Fruit fly (Drosophila melanogaster): ENCODE data around the gene Reph.

The Reph gene

dm6 chr2L:3771109-3772067 lies 32.0 kb upstream of the Reph start, which contains the start of gene bowl:
TSS of gene bowl (plus strand) at chr2L:3771700.
- peak; percentile 92 for TF ChIP-seq CG34367 (tag; optimal IDR thresholded peaks at IDR 0.05)
- TF ChIP-seq CG13204 (GFP tag; optimal IDR thresholded peaks at IDR 0.05) = peak; percentile 94
- peak; percentile 97 for TF ChIP-seq CG9948 (tag; optimal IDR thresholded peaks at IDR 0.05)
- peak; percentile 98 for TF ChIP-seq CG4496 (GFP tag; IDR thresholded peaks at IDR 0.05)
- TF ChIP-seq CG10348 (GFP tag; IDR thresholded peaks at IDR 0.05) = peak; percentile 88
- peak; percentile 94 for TF ChIP-seq Pif1B (GFP tag; optimal IDR thresholded peaks at IDR 0.05)
- peak; percentile 96 for TF ChIP-seq CG8159 (tag; optimal IDR thresholded peaks at IDR 0.05)
- TF ChIP-seq gl (tag; optimal IDR thresholded peaks at IDR 0.05) = peak; percentile 88
- TF ChIP-seq CG17806 (tag; optimal IDR thresholded peaks at IDR 0.05) = peak; percentile 94
- TF ChIP-seq CG15710 (tag; optimal IDR thresholded peaks at IDR 0.05) = peak; percentile 99
- TF ChIP-seq CG12605 (GFP tag; IDR thresholded peaks at IDR 0.05) = peak; percentile 98
- TF ChIP-seq CG14655 (GFP tag; optimal IDR thresholded peaks at IDR 0.05) = peak; percentile 96
- peak; percentile 95 for TF ChIP-seq CG8301 (tag; optimal IDR thresholded peaks at IDR 0.05)
- TF ChIP-seq EcR (GFP tag; optimal IDR thresholded peaks at IDR 0.05) = peak; percentile 73
- peak; percentile 98 for TF ChIP-seq Ets98B (GFP tag; IDR thresholded peaks at IDR 0.05)
- TF ChIP-seq CG32121 (GFP tag; IDR thresholded peaks at IDR 0.05) = peak; percentile 98
- peak; percentile 96 for TF ChIP-seq rn (GFP tag; IDR thresholded peaks at IDR 0.05)
- peak; percentile 88 for TF ChIP-seq fd96Ca (GFP tag; IDR thresholded peaks at IDR 0.05)
- TF ChIP-seq Snoo (tag; optimal IDR thresholded peaks at IDR 0.05) = peak; percentile 95
- peak; percentile 93 for TF ChIP-seq D1 (tag; optimal IDR thresholded peaks at IDR 0.05)
- peak; percentile 96 for TF ChIP-seq Pif1A (GFP tag; optimal IDR thresholded peaks at IDR 0.05)

dm6 chr2L:3772068-3772428 lies 31.3 kb upstream of the Reph start:
- TF ChIP-seq rn (GFP tag; IDR thresholded peaks at IDR 0.05) (no peak), CG9948 (tag; optimal IDR thresholded peaks at IDR 0.05) (no peak), D1 (tag; optimal IDR thresholded peaks at IDR 0.05) (no peak), CG13204 (GFP tag; optimal IDR thresholded peaks at IDR 0.05) (no peak), fd96Ca (GFP tag; IDR thresholded peaks at IDR 0.05) (0 out of 3 replicates have a peak, but pooled peaks have one; percentile 12), CG15710 (tag; optimal IDR thresholded peaks at IDR 0.05) (no peak), Ets98B (GFP tag; IDR thresholded peaks at IDR 0.05) (no peak), CG17806 (tag; optimal IDR thresholded peaks at IDR 0.05) (no peak), CG8301 (tag; optimal IDR thresholded peaks at IDR 0.05) (no peak), gl (tag; optimal IDR thresholded peaks at IDR 0.05) (no peak), CG4496 (GFP tag; IDR thresholded peaks at IDR 0.05) (peak; percentile 21; the same call in 1 of the 3 replicates), CG32121 (GFP tag; IDR thresholded peaks at IDR 0.05) (no peak), Snoo (tag; optimal IDR thresholded peaks at IDR 0.05) (no peak)

DNA sequence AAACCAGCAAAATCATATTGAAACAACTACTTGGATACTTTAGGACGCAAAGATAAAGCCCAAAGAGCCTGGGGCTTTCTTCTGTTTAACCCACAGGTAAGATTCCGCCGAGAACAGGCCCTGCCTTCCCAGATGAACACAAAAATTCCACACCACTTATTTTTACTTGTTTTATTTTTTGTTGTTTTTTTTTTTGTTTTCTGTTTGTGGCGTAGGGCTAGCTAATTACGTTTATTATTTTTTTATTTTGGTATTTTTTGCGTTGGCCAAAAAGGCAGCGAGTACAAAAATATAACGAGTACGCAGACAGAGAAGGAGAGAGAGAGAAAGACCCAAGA lies 30.8 kb upstream of the Reph start:
- TF ChIP-seq Pif1A (GFP tag; optimal IDR thresholded peaks at IDR 0.05) = peak; percentile 9
- TF ChIP-seq CG10348 (GFP tag; IDR thresholded peaks at IDR 0.05) = no peak
- 0 out of 2 replicates have a peak, but pooled peaks have one; percentile 13 for TF ChIP-seq CG12605 (GFP tag; IDR thresholded peaks at IDR 0.05)

DNA sequence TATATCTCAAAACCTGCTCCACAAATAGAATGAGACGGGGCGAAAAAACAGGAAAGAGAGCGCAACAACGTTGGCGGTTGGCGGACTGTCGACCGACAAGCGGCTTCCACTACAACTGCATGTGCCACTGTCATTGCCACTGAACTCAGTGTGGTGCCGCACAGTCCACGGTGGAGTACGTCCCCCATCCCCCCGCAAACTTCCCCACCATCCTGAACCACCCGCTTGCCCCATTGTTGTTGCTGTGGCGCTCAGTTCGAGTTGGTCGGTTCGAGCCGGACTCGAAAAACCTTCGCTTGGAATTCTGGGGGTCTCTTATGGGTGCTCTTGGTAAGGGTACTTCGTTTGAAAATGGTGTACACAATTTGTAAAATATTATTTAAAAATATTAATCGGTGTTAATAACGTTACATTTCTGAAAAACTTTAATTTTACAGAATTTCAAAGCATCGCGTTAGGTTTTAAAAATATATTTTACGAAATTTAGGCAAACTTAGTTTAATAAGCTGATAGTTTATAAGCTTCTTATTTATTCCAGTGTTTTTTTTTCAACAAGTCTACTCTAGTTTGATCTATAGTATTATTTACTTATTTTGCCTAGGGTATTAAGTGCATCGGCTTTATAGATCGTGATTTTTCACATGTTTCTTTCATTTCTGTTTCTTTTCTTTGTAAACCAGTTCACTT lies 30.3 kb upstream of the Reph start:
- TF ChIP-seq CG4496 (GFP tag; IDR thresholded peaks at IDR 0.05) = peak; percentile 20; the same call in 1 of the 3 replicates
- peak; percentile 43 for TF ChIP-seq Ets98B (GFP tag; IDR thresholded peaks at IDR 0.05)
- TF ChIP-seq CG13204 (GFP tag; optimal IDR thresholded peaks at IDR 0.05) = peak; percentile 90
- TF ChIP-seq Pif1A (GFP tag; optimal IDR thresholded peaks at IDR 0.05) = peak; percentile 53
- TF ChIP-seq CG10348 (GFP tag; IDR thresholded peaks at IDR 0.05) = no peak
- no peak; the same call in 1 of the 2 replicates for TF ChIP-seq rn (GFP tag; IDR thresholded peaks at IDR 0.05)
- peak; percentile 73 for TF ChIP-seq fd96Ca (GFP tag; IDR thresholded peaks at IDR 0.05)
- peak; percentile 69 for TF ChIP-seq CG8301 (tag; optimal IDR thresholded peaks at IDR 0.05)
- TF ChIP-seq CG15710 (tag; optimal IDR thresholded peaks at IDR 0.05) = peak; percentile 76
- TF ChIP-seq CG14655 (GFP tag; optimal IDR thresholded peaks at IDR 0.05) = peak; percentile 82
- TF ChIP-seq CG17806 (tag; optimal IDR thresholded peaks at IDR 0.05) = peak; percentile 67
- 0 out of 2 replicates have a peak, but pooled peaks have one; percentile 8 for TF ChIP-seq CG12605 (GFP tag; IDR thresholded peaks at IDR 0.05)
- peak; percentile 70 for TF ChIP-seq CG9948 (tag; optimal IDR thresholded peaks at IDR 0.05)
- peak; percentile 69 for TF ChIP-seq D1 (tag; optimal IDR thresholded peaks at IDR 0.05)
- peak; percentile 61 for TF ChIP-seq CG34367 (tag; optimal IDR thresholded peaks at IDR 0.05)
- peak; percentile 74 for TF ChIP-seq Pif1B (GFP tag; optimal IDR thresholded peaks at IDR 0.05)
- peak; percentile 83 for TF ChIP-seq CG8159 (tag; optimal IDR thresholded peaks at IDR 0.05)
- peak; percentile 46; the same call in 1 of the 2 replicates for TF ChIP-seq CG32121 (GFP tag; IDR thresholded peaks at IDR 0.05)
- peak; percentile 89 for TF ChIP-seq EcR (GFP tag; optimal IDR thresholded peaks at IDR 0.05)
- peak; percentile 15 for TF ChIP-seq gl (tag; optimal IDR thresholded peaks at IDR 0.05)
- TF ChIP-seq Snoo (tag; optimal IDR thresholded peaks at IDR 0.05) = peak; percentile 58

DNA sequence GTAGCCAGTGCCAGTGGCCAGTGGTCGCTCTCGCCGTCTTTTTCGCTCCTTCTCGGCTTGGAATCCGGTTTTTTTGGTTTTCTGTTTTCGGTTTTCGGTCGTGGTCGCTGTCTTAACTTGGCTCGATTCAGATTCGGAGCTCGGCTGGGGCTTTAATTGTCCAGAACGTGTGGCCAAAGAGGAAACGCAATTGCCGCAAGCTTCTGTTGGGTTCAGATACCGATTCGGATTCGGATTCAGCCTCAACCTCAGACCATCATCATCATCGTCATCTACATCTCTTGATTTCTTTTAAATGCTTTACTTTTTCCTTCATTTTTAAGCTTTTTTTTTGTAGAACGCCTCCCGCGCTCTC lies 29.7 kb upstream of the Reph start:
- TF ChIP-seq CG8301 (tag; optimal IDR thresholded peaks at IDR 0.05) (no peak), fd96Ca (GFP tag; IDR thresholded peaks at IDR 0.05) (0 out of 3 replicates have a peak, but pooled peaks have one; percentile 11), CG17806 (tag; optimal IDR thresholded peaks at IDR 0.05) (no peak), EcR (GFP tag; optimal IDR thresholded peaks at IDR 0.05) (peak; percentile 70), Snoo (tag; optimal IDR thresholded peaks at IDR 0.05) (no peak)
